Worm (Caenorhabditis elegans): ENCODE data around the gene C05G5.1.

DNA sequence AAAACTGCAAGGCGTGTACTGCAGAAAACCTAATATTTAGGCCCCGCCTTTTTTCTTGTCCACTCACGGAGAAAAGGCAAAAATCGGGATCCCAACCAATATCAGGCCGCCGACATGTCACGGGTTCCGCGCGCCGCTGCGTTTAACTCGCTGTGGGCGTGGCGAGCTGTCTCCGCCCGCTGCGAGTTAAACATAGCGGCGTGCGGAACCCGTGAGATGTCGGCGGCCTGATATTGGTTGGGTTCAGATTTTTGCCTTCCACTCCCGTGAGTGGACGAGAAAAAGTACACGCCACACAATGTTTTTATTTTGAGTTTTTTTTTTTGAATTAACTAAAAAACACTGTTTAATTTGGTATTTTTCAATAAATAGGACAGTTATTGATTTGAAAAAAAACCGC is 24.5 kb downstream of the C05G5.1 start:
- TF ChIP-seq ceh-36 (tag; optimal IDR thresholded peaks at IDR 0.05) (no peak), ama-1 (optimal IDR thresholded peaks at IDR 0.05) (no peak), ceh-13 (GFP tag; optimal IDR thresholded peaks at IDR 0.05) (no peak), flt-1 (GFP tag; IDR thresholded peaks at IDR 0.05) (no peak)
